Worm (Caenorhabditis elegans) whole organism, late embryonic: ENCODE data around the gene T20D4.19.

Experiments used
- Y22D7AL.16 ChIP-seq: sonication (generic microtip); optimal IDR thresholded peaks from 2 replicates; lab custom pipeline; 2016; ENCODE audit warnings: missing genetic modification characterization, missing compliant biosample characterization
- ama-1 ChIP-seq: fragments of 150-350 bp; optimal IDR thresholded peaks from 2 replicates; lab custom pipeline; 2014
- ceh-2 ChIP-seq: sonication (generic microtip); optimal IDR thresholded peaks from 2 replicates; lab custom pipeline; 2016; ENCODE audit warnings: missing genotype, missing genetic modification characterization, missing compliant biosample characterization
- ceh-30 ChIP-seq: fragments of 150-350 bp; optimal IDR thresholded peaks from 2 replicates; lab custom pipeline; 2014; ENCODE audit warnings: missing biosample characterization, missing genetic modification characterization
- ceh-45 ChIP-seq: fragments of 200-800 bp; sonication (Bioruptor generic); IDR thresholded peaks from 2 replicates; pipeline ENCODE4 v1.3.6; 2022; ENCODE audit warnings: missing genetic modification reagents, missing genetic modification characterization, missing compliant biosample characterization
- gmeb-2 ChIP-seq: sonication (generic microtip); optimal IDR thresholded peaks from 2 replicates; lab custom pipeline; 2016; ENCODE audit warnings: missing genetic modification characterization, inconsistent platforms, missing compliant biosample characterization
- hlh-6 ChIP-seq: sonication (generic microtip); optimal IDR thresholded peaks from 2 replicates; lab custom pipeline; 2016; ENCODE audit warnings: missing genotype, missing genetic modification characterization, missing compliant biosample characterization
- lin-11 ChIP-seq: fragments of 200-800 bp; sonication (Bioruptor generic); optimal IDR thresholded peaks from 2 replicates; lab custom pipeline; 2018; ENCODE audit warnings: mild to moderate bottlenecking, missing genetic modification characterization, missing compliant biosample characterization
- nfya-1 ChIP-seq: sonication (generic microtip); optimal IDR thresholded peaks from 2 replicates; lab custom pipeline; 2017; ENCODE audit warnings: missing genetic modification characterization, mild to moderate bottlenecking, missing compliant biosample characterization, antibody characterized with exemption, moderate library complexity
- nhr-11 ChIP-seq: fragments of 150-350 bp; optimal IDR thresholded peaks from 2 replicates; lab custom pipeline; 2014; ENCODE audit warnings: missing biosample characterization, missing genetic modification characterization
- pag-3 ChIP-seq: sonication (generic microtip); optimal IDR thresholded peaks from 2 replicates; lab custom pipeline; 2016; ENCODE audit warnings: missing compliant biosample characterization, missing genetic modification characterization, borderline replicate concordance
- pat-9 ChIP-seq: fragments of 200-800 bp; sonication (Bioruptor generic); optimal IDR thresholded peaks from 2 replicates; lab custom pipeline; 2018; ENCODE audit warnings: mild to moderate bottlenecking, missing genetic modification characterization, moderate library complexity, missing compliant biosample characterization
- pqm-1 ChIP-seq: sonication (generic microtip); optimal IDR thresholded peaks from 2 replicates; lab custom pipeline; 2016; ENCODE audit warnings: missing genetic modification characterization, missing compliant biosample characterization
- zip-5 ChIP-seq: sonication (generic microtip); optimal IDR thresholded peaks from 2 replicates; lab custom pipeline; 2016; ENCODE audit warnings: missing genetic modification characterization, missing compliant biosample characterization

DNA sequence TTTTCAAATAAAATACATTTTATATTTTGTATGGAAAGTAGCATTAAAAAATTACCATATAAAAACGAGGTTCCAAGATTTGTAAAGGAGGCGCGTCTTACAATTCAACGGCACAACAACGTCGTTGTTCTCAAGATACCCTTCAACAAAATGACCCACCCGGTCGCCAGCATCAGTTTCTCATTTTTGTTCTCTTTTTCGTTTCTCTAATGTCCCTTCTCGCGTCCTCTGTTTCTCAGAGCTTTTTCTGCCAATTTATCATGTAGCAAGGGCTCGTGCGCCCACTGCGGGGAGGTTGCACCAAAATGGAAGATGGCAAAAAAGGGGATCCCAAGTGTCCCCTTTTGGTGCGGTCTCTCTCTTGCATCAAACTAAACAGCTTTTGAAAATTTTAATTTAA is 21.9 kb downstream of the T20D4.19 start:
- no peak for TF ChIP-seq zip-5 (tag; lab: Kevin White, UChicago)
- TF ChIP-seq nfya-1 (tag; lab: Kevin White, UChicago), result no peak
- TF ChIP-seq ceh-2 (tag; lab: Kevin White, UChicago), result no peak
- no peak for TF ChIP-seq gmeb-2 (tag; lab: Kevin White, UChicago)
- no peak for TF ChIP-seq hlh-6 (tag; lab: Kevin White, UChicago)
- TF ChIP-seq nhr-11 (tag; lab: Kevin White, UChicago), result no peak
- TF ChIP-seq ceh-45, result no peak
- TF ChIP-seq Y22D7AL.16 (tag; lab: Kevin White, UChicago), result no peak
- no peak for TF ChIP-seq pqm-1 (tag; lab: Kevin White, UChicago)
- TF ChIP-seq ama-1, result no peak
- TF ChIP-seq pag-3, result no peak
- TF ChIP-seq lin-11, result no peak
- TF ChIP-seq ceh-30 (tag; lab: Kevin White, UChicago), result no peak
- no peak for TF ChIP-seq pat-9 (tag; lab: Kevin White, UChicago)
